Worm (Caenorhabditis elegans): ENCODE results near the gene cct-7.

Gene cct-7

DNA sequence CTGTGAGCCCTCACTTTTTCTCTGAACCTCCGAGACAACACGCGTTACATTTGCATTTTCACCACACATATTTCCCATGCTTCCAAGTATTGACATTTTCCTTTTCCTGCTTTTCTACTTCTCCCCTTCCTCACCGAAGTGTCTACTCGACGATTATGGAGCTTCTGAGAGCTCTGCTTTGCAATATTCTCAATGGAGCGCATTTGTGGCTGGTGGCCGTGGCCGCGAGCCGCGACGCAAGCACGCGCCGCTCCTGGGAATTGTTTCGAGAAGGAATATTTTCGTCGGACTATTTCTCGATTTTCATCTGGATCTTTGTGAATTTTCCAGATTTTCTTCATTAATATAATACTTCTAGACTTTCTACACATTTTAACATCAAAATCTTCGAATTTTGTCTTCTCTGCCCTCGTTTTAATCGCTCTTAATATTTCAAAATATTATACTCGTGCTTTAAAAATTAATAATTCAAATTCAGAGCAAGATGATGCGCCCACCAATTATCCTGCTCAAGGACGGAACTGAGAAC lies at the start of gene cct-7, which contains the start of gene T10B5.4 (continued):
- TF ChIP-seq lim-7 (GFP tag; IDR thresholded peaks at IDR 0.05) = peak; percentile 34; the same call in 1 of the 2 replicates
- no peak for TF ChIP-seq lin-29 (GFP tag; IDR thresholded peaks at IDR 0.05)
- TF ChIP-seq ztf-11 (tag; optimal IDR thresholded peaks at IDR 0.05) = no peak
- peak; percentile 89 for TF ChIP-seq F37D6.2 (tag; optimal IDR thresholded peaks at IDR 0.05)

DNA sequence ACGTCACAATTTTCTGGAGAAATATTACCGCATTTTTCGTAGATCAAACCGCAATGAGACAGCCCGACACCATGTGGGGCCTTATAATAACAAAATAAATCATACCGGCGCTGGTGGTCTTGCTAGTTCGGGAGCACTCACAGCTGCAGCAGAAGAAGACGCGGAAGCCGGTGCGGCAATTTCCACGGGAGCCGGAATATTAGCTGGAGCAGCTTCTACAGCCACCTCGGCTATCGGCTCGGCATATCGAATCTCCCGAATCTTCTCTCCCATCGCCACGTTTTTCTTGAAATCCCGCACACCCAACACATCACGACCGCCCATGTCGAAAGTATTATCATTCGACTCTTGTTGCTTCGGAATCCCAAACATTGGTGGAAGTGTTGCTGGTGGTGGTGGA lies 47.5 kb upstream of the cct-7 start:
- no peak for TF ChIP-seq zag-1 (tag; optimal IDR thresholded peaks at IDR 0.05)
- TF ChIP-seq ceh-28 (tag; optimal IDR thresholded peaks at IDR 0.05) = no peak
- TF ChIP-seq daf-12 (tag; optimal IDR thresholded peaks at IDR 0.05) = no peak
- TF ChIP-seq php-3 (GFP tag; IDR thresholded peaks at IDR 0.05) = no peak
- 0 out of 2 replicates have a peak, but pooled peaks have one; percentile 14 for TF ChIP-seq ZK337.2 (GFP tag; IDR thresholded peaks at IDR 0.05)
- TF ChIP-seq set-16 (GFP tag; IDR thresholded peaks at IDR 0.05) = peak; percentile 58; the same call in 1 of the 2 replicates
- TF ChIP-seq hlh-11 (tag; optimal IDR thresholded peaks at IDR 0.05) = no peak

DNA sequence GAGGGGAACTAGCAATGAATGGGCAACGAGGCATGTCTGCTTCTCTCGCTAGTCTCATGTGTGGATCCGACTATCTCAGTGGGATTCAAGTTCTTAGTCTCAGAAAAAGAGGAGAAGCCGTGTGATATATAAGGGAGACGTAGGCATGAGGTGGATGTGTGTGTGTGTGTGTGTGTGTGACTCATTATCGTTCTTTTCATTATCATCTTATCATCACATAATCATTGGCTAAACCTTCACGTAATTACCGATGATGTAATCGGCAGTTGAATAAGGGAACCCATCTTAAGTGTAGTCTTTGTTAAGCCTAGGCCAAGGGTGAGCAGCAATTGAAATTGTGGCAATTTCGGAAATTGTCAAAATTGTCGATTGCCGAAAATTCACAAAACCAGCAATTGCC lies 42.1 kb upstream of the cct-7 start, which contains the start of gene Y32G9B.1:
Gene Y32G9B.1, minus strand, starts transcription at position 101 of the 400 bp plus-strand sequence.
- TF ChIP-seq ztf-7 (tag; optimal IDR thresholded peaks at IDR 0.05) = no peak
- no peak for TF ChIP-seq lin-39 (tag; optimal IDR thresholded peaks at IDR 0.05)
- TF ChIP-seq dpl-1 (GFP tag; optimal IDR thresholded peaks at IDR 0.05) = no peak
- TF ChIP-seq hlh-30 (tag; optimal IDR thresholded peaks at IDR 0.05; ENCODE audit: insufficient read depth) = peak; percentile 11
- TF ChIP-seq jun-1 (tag; optimal IDR thresholded peaks at IDR 0.05) = no peak
- peak in 1 of 2 experiments; percentile 20 for TF ChIP-seq mdl-1 (tag; optimal IDR thresholded peaks at IDR 0.05)
- no peak for TF ChIP-seq T26A8.4 (GFP tag; IDR thresholded peaks at IDR 0.05)
- peak; percentile 3 for TF ChIP-seq nhr-28 (tag; optimal IDR thresholded peaks at IDR 0.05)
- TF ChIP-seq Y5F2A.4 (GFP tag; optimal IDR thresholded peaks at IDR 0.05) = no peak
- TF ChIP-seq mxl-3 (GFP tag; optimal IDR thresholded peaks at IDR 0.05) = peak; percentile 80
- no peak for TF ChIP-seq vab-7 (GFP tag; IDR thresholded peaks at IDR 0.05)

DNA sequence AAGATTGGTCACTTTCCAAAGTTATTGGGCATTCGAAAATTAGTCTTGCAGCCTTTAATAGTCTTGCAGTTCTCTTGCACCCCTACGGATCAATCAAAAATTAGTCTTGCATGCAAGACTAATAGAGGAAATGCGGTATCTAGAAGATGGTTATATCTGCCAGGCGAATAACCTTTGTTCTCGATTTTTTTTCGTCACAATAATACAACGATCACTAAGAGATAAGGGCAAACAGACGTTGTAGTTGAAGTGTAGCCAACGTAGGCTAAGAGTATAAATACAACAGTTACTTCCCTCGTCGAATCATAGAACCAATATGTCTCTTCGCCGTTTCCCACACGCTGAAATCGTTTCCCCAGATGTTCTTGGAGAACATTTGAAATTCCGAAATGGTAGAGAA lies 30.3 kb upstream of the cct-7 start, which contains the start of gene T10B5.8:
Gene T10B5.8, plus strand, starts transcription at position 301 of the 400 bp plus-strand sequence.
- TF ChIP-seq aha-1 (tag) = peak; percentile 3
- TF ChIP-seq mdl-1 (tag; optimal IDR thresholded peaks at IDR 0.05) = no peak
- TF ChIP-seq unc-39 (tag; optimal IDR thresholded peaks at IDR 0.05) = no peak
- no peak for TF ChIP-seq ztf-7 (tag; optimal IDR thresholded peaks at IDR 0.05)
- TF ChIP-seq tag-97 (GFP tag; IDR thresholded peaks at IDR 0.05) = no peak
- peak; percentile 66 for TF ChIP-seq nhr-28 (tag; optimal IDR thresholded peaks at IDR 0.05)
- no peak for TF ChIP-seq arid-1 (GFP tag; conservative IDR thresholded peaks at IDR 0.05)
- no peak for TF ChIP-seq F44E2.7 (GFP tag; IDR thresholded peaks at IDR 0.05)
- no peak for TF ChIP-seq lin-38 (GFP tag; IDR thresholded peaks at IDR 0.05)
- TF ChIP-seq nhr-42 (GFP tag; IDR thresholded peaks at IDR 0.05) = no peak

DNA sequence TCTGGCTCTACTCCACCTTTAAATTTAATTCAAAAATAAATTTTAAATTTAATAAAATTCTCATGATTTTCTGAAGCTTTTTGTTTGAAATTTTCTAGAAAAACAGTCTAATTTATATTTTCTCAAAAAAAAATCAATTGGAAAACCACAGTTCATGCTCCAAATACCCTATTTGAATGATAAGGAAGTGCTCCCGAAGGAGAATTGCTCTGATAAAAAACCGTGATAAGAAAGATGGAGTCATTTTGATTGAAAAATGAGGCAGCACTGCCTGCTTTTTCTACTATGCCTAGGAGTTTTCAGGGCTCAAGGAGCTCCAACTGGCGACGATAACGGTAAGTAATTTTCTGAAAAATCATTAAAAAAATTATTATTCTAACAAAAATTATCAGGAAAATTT lies 26.1 kb upstream of the cct-7 start, which contains the start of gene T10B5.7:
Gene T10B5.7, plus strand, starts transcription at position 225 of the 400 bp plus-strand sequence.
- TF ChIP-seq nhr-28 (tag; optimal IDR thresholded peaks at IDR 0.05) (peak; percentile 75), pqm-1 (tag; optimal IDR thresholded peaks at IDR 0.05) (peak; percentile 62), zag-1 (tag; optimal IDR thresholded peaks at IDR 0.05) (no peak), dve-1 (tag; optimal IDR thresholded peaks at IDR 0.05; ENCODE audit: insufficient read depth) (peak; percentile 2), dmd-6 (GFP tag; IDR thresholded peaks at IDR 0.05) (peak; percentile 19; the same call in 1 of the 2 replicates), nhr-11 (tag; optimal IDR thresholded peaks at IDR 0.05) (no peak)
